Fruit fly (Drosophila melanogaster) Kc167 (cell line): ENCODE measurements around the gene RpL4.

Source experiments
- Myc ChIP-seq: fragments of >200 bp; optimal IDR thresholded peaks from 2 replicates; lab custom pipeline; 2017; ENCODE audit warnings: missing external identifiers
- Sin3A ChIP-seq: fragments of >200 bp; optimal IDR thresholded peaks from 2 replicates; lab custom pipeline; 2018; ENCODE audit warnings: missing external identifiers
- h ChIP-seq: fragments of >200 bp; optimal IDR thresholded peaks from 3 replicates; lab custom pipeline; 2018; ENCODE audit warnings: missing external identifiers
- insv ChIP-seq: fragments of >200 bp; optimal IDR thresholded peaks from 3 replicates; lab custom pipeline; 2018; ENCODE audit warnings: missing external identifiers
- psq ChIP-seq: fragments of >200 bp; optimal IDR thresholded peaks from 2 replicates; lab custom pipeline; 2017; ENCODE audit warnings: missing external identifiers
- ttk ChIP-seq: sonication (Bioruptor generic); optimal IDR thresholded peaks from 2 replicates; lab custom pipeline; 2017; ENCODE audit warnings: missing external identifiers

DNA sequence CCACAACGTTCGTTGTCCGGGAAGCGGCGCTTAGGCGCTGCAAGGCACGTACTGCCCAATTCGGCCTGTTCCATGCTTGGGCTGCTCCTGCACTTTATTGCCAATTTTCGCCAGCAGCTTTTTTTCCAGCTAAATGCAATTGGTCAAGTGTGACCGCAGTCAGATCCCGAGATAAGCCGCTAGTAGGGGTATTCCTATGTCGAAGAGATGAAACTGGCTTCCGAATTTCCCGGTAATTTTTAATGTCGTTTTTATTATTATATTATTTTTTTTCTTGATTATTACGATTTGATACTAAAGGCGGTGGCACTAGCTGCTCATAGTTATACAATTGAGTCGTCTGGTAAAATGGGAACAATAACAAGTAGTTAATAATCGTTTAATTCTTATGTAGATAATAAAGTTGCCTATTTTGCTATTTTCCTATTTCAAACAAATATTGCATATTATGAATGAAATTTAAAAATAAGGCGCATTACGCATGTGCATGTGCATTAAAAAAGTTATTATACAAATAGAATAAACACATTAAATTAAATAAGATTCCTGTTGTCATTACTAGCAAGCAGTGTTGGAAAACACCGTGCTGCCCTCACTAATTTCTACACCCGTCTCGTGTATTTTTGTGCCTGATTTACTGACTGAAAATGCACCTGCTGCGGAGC lies 6.1 kb upstream of the RpL4 start, which contains the start of the genes CG5003 and mRpS22:
- TF ChIP-seq Sin3A (lab: Kevin White, UChicago) (no peak), psq (lab: Kevin White, UChicago) (no peak), h (lab: Kevin White, UChicago) (no peak), Myc (lab: Kevin White, UChicago) (no peak), ttk (no peak), insv (no peak)
